Fruit fly (Drosophila melanogaster): ENCODE data around the gene CG32318.

dm6 chr3L:1275767-1276166 is 29.0 kb upstream of the CG32318 start, which contains the start of gene CG32333:
- TF ChIP-seq cnc (optimal IDR thresholded peaks at IDR 0.05) (no peak), CG7045 (GFP tag; optimal IDR thresholded peaks at IDR 0.05) (no peak), Clk (GFP tag; optimal IDR thresholded peaks at IDR 0.05) (no peak), ovo (GFP tag; optimal IDR thresholded peaks at IDR 0.05) (no peak), Mnt (GFP tag; optimal IDR thresholded peaks at IDR 0.05) (no peak), toe (GFP tag; optimal IDR thresholded peaks at IDR 0.05) (no peak), Hr96 (GFP tag; optimal IDR thresholded peaks at IDR 0.05) (no peak)

Measured in whole organism, adult.